Fruit fly (Drosophila melanogaster): ENCODE results near the gene sim.
A peak's percentile ranks its signal among the peaks of the same experiment; 100 is the strongest.

The sim gene

DNA sequence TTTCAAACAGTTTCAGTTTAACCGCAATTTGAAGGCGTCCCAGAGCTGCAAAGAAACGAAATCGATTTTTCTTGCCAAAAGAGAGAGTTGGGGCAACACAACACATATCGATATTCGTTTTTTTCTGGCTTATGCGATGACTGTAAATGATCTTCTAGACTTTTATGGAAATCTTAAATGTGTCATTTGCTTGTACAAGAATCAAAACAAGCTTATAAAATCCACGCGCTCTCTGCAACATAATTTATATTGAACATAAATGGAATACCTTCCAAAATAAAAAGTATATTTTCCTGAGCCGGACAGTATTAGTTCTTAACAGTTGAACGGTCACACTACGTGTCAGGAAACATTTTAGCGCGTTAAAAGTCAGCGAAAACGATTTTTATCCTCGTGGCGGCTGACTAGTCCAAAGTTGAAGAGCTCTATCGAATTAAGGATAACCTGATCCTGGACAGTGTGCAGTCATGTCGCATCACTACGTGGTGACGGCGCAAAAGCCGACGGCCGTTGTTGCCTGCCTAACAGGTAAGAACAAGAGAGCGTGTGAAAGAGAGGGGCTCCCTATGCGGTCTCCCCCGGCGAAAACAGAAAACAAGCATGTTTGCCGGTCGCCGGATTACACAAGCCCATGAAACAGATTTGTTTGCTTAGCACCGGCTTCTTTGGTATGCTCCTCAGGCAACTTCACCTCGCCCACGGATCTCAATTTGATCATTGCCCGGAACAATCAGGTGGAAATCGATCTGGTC is 5.4 kb upstream of the sim start, which contains the start of gene pic (continued):
- TF ChIP-seq CG4404 (GFP tag; IDR thresholded peaks at IDR 0.05) = no peak
- no peak for TF ChIP-seq insv (GFP tag; optimal IDR thresholded peaks at IDR 0.05)
- TF ChIP-seq ATbp (GFP tag; optimal IDR thresholded peaks at IDR 0.05) = no peak
- no peak for TF ChIP-seq CG11695 (GFP tag; IDR thresholded peaks at IDR 0.05)

DNA sequence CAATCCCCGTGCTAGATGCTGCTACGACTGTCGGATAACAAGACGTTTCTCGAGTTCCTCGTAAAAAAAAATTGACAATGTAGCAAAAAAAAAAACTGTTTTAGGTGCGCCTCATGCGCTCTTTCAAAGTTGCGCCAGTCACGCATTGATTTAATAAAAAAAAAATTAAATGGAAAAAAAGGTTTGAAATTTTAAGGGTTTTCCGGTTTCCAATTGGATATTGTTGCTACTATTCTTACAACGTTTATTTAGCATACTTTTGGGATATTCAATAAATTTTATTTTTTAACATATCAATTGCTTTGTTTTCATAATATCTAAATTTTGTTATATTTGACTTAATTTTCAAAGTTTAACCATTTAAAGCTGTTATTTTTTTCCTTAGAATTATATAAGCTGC is 1.0 kb upstream of the sim start:
- TF ChIP-seq Dip3 (GFP tag; optimal IDR thresholded peaks at IDR 0.05) (no peak), insv (GFP tag; optimal IDR thresholded peaks at IDR 0.05) (peak; percentile 7 to 92)

DNA sequence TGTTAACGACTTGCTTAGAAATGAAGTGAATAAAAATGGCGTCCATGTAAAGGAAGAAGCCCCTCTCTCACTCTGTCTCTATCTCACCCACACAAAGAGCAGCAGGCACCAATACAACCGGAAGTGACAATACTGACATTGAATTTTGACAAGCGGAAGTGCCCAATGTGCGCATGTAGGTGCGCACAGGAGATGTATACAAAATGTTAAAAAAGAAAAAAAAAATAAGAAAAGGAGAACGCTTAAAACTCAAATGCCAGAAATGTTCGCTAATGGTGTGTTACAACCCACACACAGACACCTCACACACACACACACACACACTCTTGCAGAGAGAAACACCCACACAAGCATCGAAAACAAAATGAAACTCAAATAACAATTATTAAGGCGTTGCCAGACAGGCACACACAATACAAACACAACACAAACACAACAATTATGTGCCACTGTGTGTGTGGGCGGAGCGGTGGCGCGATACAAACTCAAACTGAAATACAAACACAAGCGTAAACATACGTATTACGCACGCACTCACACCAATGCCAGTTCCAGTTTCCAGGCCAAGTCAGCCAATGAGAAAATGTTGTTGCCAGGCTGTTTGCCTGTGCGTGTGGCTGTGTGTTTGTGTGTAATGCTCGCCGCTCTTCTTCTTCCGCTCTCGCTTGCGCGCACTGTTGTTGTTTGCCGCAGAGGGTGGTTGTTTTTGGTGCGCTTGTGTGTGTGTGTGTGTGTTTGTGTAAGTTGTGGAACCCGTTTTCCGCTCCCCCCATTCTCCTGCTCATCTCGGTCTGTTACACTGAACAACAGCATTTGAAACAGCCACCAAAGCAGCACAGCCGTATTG is 6.4 kb downstream of the sim start:
- TF ChIP-seq HmgD (GFP tag; optimal IDR thresholded peaks at IDR 0.05) (peak; percentile 64), peb (GFP tag; IDR thresholded peaks at IDR 0.05) (0 out of 2 replicates have a peak, but pooled peaks have one; percentile 29), nerfin-1 (tag; optimal IDR thresholded peaks at IDR 0.05) (peak; percentile 48), CG4328 (GFP tag; optimal IDR thresholded peaks at IDR 0.05) (peak; percentile 6), CG8924 (tag; optimal IDR thresholded peaks at IDR 0.05) (peak; percentile 60), zfh1 (GFP tag; IDR thresholded peaks at IDR 0.05) (0 out of 3 replicates have a peak, but pooled peaks have one; percentile 33), CG6689 (GFP tag; IDR thresholded peaks at IDR 0.05) (no peak), CG2712 (tag; optimal IDR thresholded peaks at IDR 0.05) (peak; percentile 29), yki (optimal IDR thresholded peaks at IDR 0.05) (peak; percentile 43), CG5245 (GFP tag; optimal IDR thresholded peaks at IDR 0.05) (no peak), ara (GFP tag; IDR thresholded peaks at IDR 0.05) (no peak), sima (GFP tag; optimal IDR thresholded peaks at IDR 0.05) (no peak), tap (tag; optimal IDR thresholded peaks at IDR 0.05) (no peak), CG15696 (tag; optimal IDR thresholded peaks at IDR 0.05) (peak; percentile 39), Hmr (GFP tag; optimal IDR thresholded peaks at IDR 0.05) (peak; percentile 8), HLH4C (GFP tag; IDR thresholded peaks at IDR 0.05; ENCODE audit: partially characterized antibody) (peak; percentile 35; the same call in 2 of the 3 replicates), phol (tag; optimal IDR thresholded peaks at IDR 0.05) (peak; percentile 34), Jarid2 (GFP tag; optimal IDR thresholded peaks at IDR 0.05) (peak; percentile 58), CG6791 (GFP tag; IDR thresholded peaks at IDR 0.05; ENCODE audit: partially characterized antibody) (0 out of 3 replicates have a peak, but pooled peaks have one; percentile 49), Pdp1 (GFP tag; optimal IDR thresholded peaks at IDR 0.05) (peak in 1 of 2 experiments; percentile 44), CG13287 (GFP tag; IDR thresholded peaks at IDR 0.05; ENCODE audit: partially characterized antibody) (peak; percentile 51; the same call in 1 of the 2 replicates), CG1233 (GFP tag; optimal IDR thresholded peaks at IDR 0.05) (peak; percentile 1), CG15479 (GFP tag; optimal IDR thresholded peaks at IDR 0.05) (peak; percentile 95), CG7987 (GFP tag; optimal IDR thresholded peaks at IDR 0.05) (peak; percentile 20), gcm (GFP tag; optimal IDR thresholded peaks at IDR 0.05) (peak; percentile 7), dmrt11E (tag; optimal IDR thresholded peaks at IDR 0.05) (peak; percentile 20), CG4282 (GFP tag; optimal IDR thresholded peaks at IDR 0.05) (peak; percentile 53), Opbp (GFP tag; IDR thresholded peaks at IDR 0.05; ENCODE audit: partially characterized antibody) (peak; percentile 44; the same call in 1 of the 3 replicates), tio (GFP tag; optimal IDR thresholded peaks at IDR 0.05) (no peak), sens (GFP tag) (peak; percentile 70), ftz-f1 (GFP tag; optimal IDR thresholded peaks at IDR 0.05) (peak; percentile 4), nau (GFP tag; optimal IDR thresholded peaks at IDR 0.05) (peak; percentile 7), tll (GFP tag; optimal IDR thresholded peaks at IDR 0.05) (peak in 1 of 2 experiments; percentile 75), tna (GFP tag; IDR thresholded peaks at IDR 0.05; ENCODE audit: partially characterized antibody) (0 out of 2 replicates have a peak, but pooled peaks have one; percentile 46), Eip74EF (GFP tag; optimal IDR thresholded peaks at IDR 0.05) (peak in 1 of 2 experiments; percentile 86), twi (tag; optimal IDR thresholded peaks at IDR 0.05) (peak; percentile 50), CG5953 (GFP tag; IDR thresholded peaks at IDR 0.05) (no peak)

Data from whole organism, embryonic.